Fruit fly (Drosophila melanogaster): ENCODE data around the gene CG11162.

dm6 chrX:13630290-13630900 is 46.3 kb upstream of the CG11162 start:
- TF ChIP-seq CG12768 (GFP tag; optimal IDR thresholded peaks at IDR 0.05) (peak; percentile 37), CG7045 (GFP tag; optimal IDR thresholded peaks at IDR 0.05) (peak; percentile 55), cnc (optimal IDR thresholded peaks at IDR 0.05) (no peak), CG5204 (GFP tag; optimal IDR thresholded peaks at IDR 0.05) (peak; percentile 42)

Data from whole organism, adult.